Fruit fly (Drosophila melanogaster) whole organism, pupa: ENCODE results near the gene Tim17b1.

ENCODE experiments used
- CG10348 ChIP-seq: fragments of 200-800 bp; sonication (Bioruptor generic); IDR thresholded peaks from 2 replicates; pipeline ENCODE4 v1.3.6; 2022; ENCODE audit warnings: missing biosample characterization, missing genetic modification characterization
- CG12605 ChIP-seq: fragments of 200-800 bp; sonication (Bioruptor generic); IDR thresholded peaks from 2 replicates; pipeline ENCODE4 v1.3.6; 2022; ENCODE audit warnings: missing biosample characterization, missing genetic modification characterization
- CG13204 ChIP-seq: fragments of 200-800 bp; sonication (Bioruptor generic); optimal IDR thresholded peaks from 2 replicates; lab custom pipeline; 2018; ENCODE audit warnings: missing biosample characterization, mild to moderate bottlenecking, missing genetic modification characterization, moderate library complexity
- CG14655 ChIP-seq: fragments of 200-800 bp; sonication (Bioruptor generic); optimal IDR thresholded peaks from 3 replicates; lab custom pipeline; 2017; ENCODE audit warnings: mild to moderate bottlenecking, missing biosample characterization, missing genetic modification reagents, missing genetic modification characterization
- CG15710 ChIP-seq: fragments of 200-800 bp; sonication (Bioruptor generic); optimal IDR thresholded peaks from 2 replicates; lab custom pipeline; 2018; ENCODE audit warnings: missing biosample characterization, mild to moderate bottlenecking, missing genetic modification characterization, moderate library complexity
- CG17806 ChIP-seq: fragments of 200-800 bp; sonication (Bioruptor generic); optimal IDR thresholded peaks from 2 replicates; lab custom pipeline; 2018; ENCODE audit warnings: missing biosample characterization, mild to moderate bottlenecking, missing genetic modification characterization, moderate library complexity
- CG32121 ChIP-seq: fragments of 200-800 bp; sonication (Bioruptor generic); IDR thresholded peaks from 2 replicates; pipeline ENCODE4 v1.3.6; 2022; ENCODE audit warnings: missing biosample characterization, missing genetic modification characterization
- CG34367 ChIP-seq: fragments of 200-800 bp; sonication (Bioruptor generic); optimal IDR thresholded peaks from 2 replicates; lab custom pipeline; 2018; ENCODE audit warnings: missing biosample characterization, mild to moderate bottlenecking, missing genetic modification characterization
- CG4496 ChIP-seq: fragments of 200-800 bp; sonication (Bioruptor generic); IDR thresholded peaks from 3 replicates; pipeline ENCODE4 v1.3.6; 2022; ENCODE audit warnings: missing biosample characterization, missing genetic modification characterization
- CG8159 ChIP-seq: fragments of 200-800 bp; sonication (Bioruptor generic); optimal IDR thresholded peaks from 3 replicates; lab custom pipeline; 2018; ENCODE audit warnings: missing biosample characterization, mild to moderate bottlenecking, missing genetic modification characterization, moderate library complexity
- CG8301 ChIP-seq: fragments of 200-800 bp; sonication (Bioruptor generic); optimal IDR thresholded peaks from 2 replicates; lab custom pipeline; 2018; ENCODE audit warnings: missing biosample characterization, mild to moderate bottlenecking, missing genetic modification characterization
- CG9948 ChIP-seq: fragments of 200-800 bp; sonication (Bioruptor generic); optimal IDR thresholded peaks from 2 replicates; lab custom pipeline; 2018; ENCODE audit warnings: missing biosample characterization, mild to moderate bottlenecking, missing genetic modification characterization, moderate library complexity
- D1 ChIP-seq: fragments of 200-800 bp; sonication (Bioruptor generic); optimal IDR thresholded peaks from 2 replicates; lab custom pipeline; 2018; ENCODE audit warnings: missing biosample characterization, mild to moderate bottlenecking, missing genetic modification characterization, moderate library complexity
- EcR ChIP-seq: fragments of 200-800 bp; sonication (Bioruptor generic); optimal IDR thresholded peaks from 3 replicates; lab custom pipeline; 2019; ENCODE audit warnings: missing biosample characterization, missing genetic modification characterization, mild to moderate bottlenecking, moderate library complexity, missing genetic modification reagents
- Ets98B ChIP-seq: fragments of 200-800 bp; sonication (Bioruptor generic); IDR thresholded peaks from 2 replicates; pipeline ENCODE4 v1.3.6; 2022; ENCODE audit warnings: missing biosample characterization, missing genetic modification characterization
- Pif1A ChIP-seq: fragments of 200-800 bp; sonication (Bioruptor generic); optimal IDR thresholded peaks from 3 replicates; lab custom pipeline; 2016; ENCODE audit warnings: missing biosample characterization, missing genetic modification characterization
- Pif1B ChIP-seq: fragments of 200-800 bp; sonication (Bioruptor generic); optimal IDR thresholded peaks from 3 replicates; lab custom pipeline; 2016; ENCODE audit warnings: missing biosample characterization, missing genetic modification characterization
- Snoo ChIP-seq: fragments of 200-800 bp; sonication (Bioruptor generic); optimal IDR thresholded peaks from 3 replicates; lab custom pipeline; 2017; ENCODE audit warnings: missing biosample characterization, mild to moderate bottlenecking, missing genetic modification characterization, inconsistent platforms
- fd96Ca ChIP-seq: fragments of 200-800 bp; sonication (Bioruptor generic); IDR thresholded peaks from 3 replicates; pipeline ENCODE4 v1.3.6; 2022; ENCODE audit warnings: missing biosample characterization, missing genetic modification characterization
- gl ChIP-seq: fragments of 200-800 bp; sonication (Bioruptor generic); optimal IDR thresholded peaks from 2 replicates; lab custom pipeline; 2018; ENCODE audit warnings: missing biosample characterization, mild to moderate bottlenecking, missing genetic modification characterization
- rn ChIP-seq: fragments of 200-800 bp; sonication (Bioruptor generic); IDR thresholded peaks from 2 replicates; pipeline ENCODE4 v1.3.6; 2022; ENCODE audit warnings: missing biosample characterization, missing genetic modification characterization

Gene Tim17b1

DNA sequence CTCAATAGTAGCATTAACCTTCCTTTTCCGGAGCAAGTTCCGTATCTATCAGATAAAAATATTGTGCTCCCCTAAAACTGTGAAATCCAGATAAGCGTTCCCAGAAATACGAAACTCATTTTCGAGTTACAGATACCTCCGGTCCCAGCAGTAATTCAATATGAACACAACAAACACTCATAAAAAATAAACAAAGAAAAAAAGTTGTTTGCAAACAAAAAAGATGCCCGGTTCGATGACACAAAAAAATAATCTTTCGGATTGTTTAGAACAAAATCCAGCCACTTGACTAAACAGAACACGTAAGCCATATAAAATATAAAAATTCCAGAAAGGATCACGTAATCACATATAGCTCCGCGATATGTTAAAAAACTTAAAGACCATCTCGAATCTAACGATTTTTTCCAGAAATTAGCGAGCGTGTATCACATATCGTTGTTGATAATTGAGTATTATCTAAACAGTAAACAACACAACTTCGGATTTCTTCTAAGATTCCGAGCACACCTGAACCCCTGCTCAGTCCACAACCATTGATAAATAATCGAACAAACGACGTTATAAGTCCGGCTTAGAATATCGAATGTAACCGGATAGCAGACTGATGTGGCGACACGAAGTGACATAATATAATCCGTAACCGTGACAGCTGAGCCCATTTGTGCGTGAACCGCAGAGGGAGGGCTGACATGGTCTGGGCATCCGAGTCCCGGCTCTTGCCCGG lies 19.3 kb downstream of the Tim17b1 start:
- TF ChIP-seq EcR (no peak), D1 (no peak), CG9948 (tag; lab: Kevin White, UChicago) (no peak), gl (no peak), Pif1A (no peak), Ets98B (GFP tag; lab: Robert Waterston, UW) (no peak)
- TF ChIP-seq, all 21 proteins: peak for 0

DNA sequence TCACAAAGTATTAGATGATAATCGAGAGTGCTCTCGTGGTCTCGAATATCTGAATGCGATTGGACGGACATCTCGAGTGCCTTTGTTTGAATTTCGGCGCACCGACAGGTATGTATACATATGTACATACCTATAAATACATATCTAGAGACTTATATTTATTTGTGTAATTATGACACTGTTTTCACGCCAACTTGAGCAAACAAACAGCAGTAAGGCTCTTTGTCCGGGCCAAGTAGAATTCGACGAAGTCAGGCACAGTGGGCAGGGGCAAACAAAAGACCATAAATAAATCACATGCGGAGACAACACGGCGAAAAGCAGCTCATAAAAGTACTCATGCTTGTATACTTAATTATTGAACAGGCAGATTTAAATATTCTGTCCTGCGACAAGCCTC lies 20.7 kb downstream of the Tim17b1 start:
- TF ChIP-seq Pif1A = peak; percentile 0
- TF ChIP-seq D1 = no peak
- TF ChIP-seq Snoo (tag; lab: Kevin White, UChicago) = peak; percentile 4

DNA sequence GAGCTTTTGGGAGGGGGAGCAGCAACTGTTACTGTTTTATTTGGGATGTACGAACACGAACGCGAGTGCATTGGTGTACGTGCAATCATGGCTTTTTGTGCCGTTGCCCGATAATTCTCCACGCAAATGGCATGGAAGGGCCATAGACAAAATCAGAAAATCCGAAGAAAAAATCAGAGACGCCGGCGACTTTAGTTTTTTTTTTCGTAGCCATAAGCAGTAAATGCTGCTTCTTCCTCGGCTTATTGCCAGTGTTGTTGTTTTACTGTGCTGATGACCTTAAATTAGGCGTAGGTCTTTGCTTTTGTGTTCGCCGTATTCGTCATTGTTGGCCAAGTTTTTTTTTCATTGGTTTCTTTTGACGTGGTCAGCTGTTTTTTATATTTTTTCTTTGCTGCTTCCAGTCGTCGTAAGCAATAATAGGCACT lies 22.3 kb downstream of the Tim17b1 start:
- TF ChIP-seq CG8301 (tag; lab: Kevin White, UChicago) = no peak
- TF ChIP-seq CG10348 = no peak
- TF ChIP-seq CG17806 = no peak
- no peak for TF ChIP-seq CG34367 (tag; lab: Kevin White, UChicago)

DNA sequence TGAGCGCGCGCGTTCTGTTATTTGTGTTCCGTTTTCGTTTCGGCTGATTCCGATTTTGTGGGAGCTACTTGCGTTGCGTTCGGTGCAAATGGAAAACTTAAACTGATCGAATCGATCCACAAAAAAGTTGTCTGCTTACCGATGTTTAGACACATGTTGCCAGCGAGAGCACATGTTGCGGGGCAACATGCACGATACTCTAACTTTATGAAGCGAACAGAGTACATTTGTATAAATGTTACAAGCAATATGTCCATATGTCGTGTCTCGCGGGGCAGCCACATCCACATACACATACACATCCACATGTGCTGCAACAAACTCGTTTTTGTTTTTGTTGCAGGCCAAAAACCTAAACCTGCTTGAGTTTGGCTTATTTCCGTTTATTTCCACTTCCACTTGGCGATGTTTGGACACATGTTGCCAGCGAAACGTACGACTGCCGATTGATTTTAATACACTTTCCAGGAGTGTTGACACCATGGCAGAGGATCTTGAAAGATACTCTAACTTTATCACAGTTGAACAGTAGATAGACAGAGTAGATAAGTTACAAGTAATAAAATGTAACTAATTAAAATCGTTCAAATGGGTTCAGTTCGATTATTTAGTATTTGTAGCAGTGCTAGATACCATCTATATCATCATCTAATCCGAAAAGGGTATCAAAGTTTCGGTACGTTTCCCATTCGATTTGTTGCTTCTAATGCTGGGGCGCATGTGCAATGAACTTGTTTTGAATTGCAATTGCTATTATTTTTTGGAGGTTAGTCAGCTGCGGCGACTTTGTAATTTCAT lies 24.0 kb downstream of the Tim17b1 start:
- TF ChIP-seq fd96Ca (GFP tag; lab: Robert Waterston, UW) (no peak), CG17806 (no peak), Ets98B (GFP tag; lab: Robert Waterston, UW) (peak; percentile 58), Pif1A (peak; percentile 20), CG12605 (peak; percentile 15; the same call in 1 of the 2 replicates), EcR (peak; percentile 54), Snoo (tag; lab: Kevin White, UChicago) (peak; percentile 7), CG9948 (tag; lab: Kevin White, UChicago) (no peak), CG14655 (GFP tag; lab: Kevin White, UChicago) (peak; percentile 57), Pif1B (GFP tag; lab: Kevin White, UChicago) (no peak), D1 (no peak), CG15710 (tag; lab: Kevin White, UChicago) (no peak), CG34367 (tag; lab: Kevin White, UChicago) (no peak), CG8159 (tag; lab: Kevin White, UChicago) (no peak), CG10348 (no peak), CG13204 (peak; percentile 7), CG8301 (tag; lab: Kevin White, UChicago) (peak; percentile 67), gl (peak; percentile 27), CG32121 (GFP tag; lab: Robert Waterston, UW) (peak; percentile 59; the same call in 1 of the 2 replicates), CG4496 (GFP tag; lab: Robert Waterston, UW) (peak; percentile 45; the same call in 2 of the 3 replicates), rn (GFP tag; lab: Robert Waterston, UW) (no peak)

DNA sequence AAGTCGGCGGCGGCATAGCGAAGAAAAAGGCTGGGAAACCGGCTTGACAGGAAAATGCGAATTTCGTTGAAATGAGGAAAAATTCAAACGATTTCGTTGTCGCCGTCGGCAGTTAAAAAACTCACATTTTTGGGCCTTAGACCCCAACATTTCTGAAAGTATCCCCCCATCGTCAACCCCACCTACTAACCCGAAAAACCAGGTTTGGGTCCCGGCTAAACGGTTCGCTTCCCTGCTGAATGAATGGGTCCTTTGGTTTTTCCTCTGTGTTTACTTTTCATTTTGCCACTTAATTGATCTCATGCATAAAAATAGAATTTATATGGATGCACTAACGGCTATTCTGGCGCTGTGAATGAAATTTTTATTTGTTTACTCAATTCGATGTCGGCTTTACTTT lies 26.2 kb downstream of the Tim17b1 start:
- no peak for TF ChIP-seq Ets98B (GFP tag; lab: Robert Waterston, UW)
- TF ChIP-seq CG17806 = no peak
- 0 out of 3 replicates have a peak, but pooled peaks have one; percentile 15 for TF ChIP-seq fd96Ca (GFP tag; lab: Robert Waterston, UW)
- no peak for TF ChIP-seq CG13204
- TF ChIP-seq CG12605 = no peak
- no peak for TF ChIP-seq CG10348

DNA sequence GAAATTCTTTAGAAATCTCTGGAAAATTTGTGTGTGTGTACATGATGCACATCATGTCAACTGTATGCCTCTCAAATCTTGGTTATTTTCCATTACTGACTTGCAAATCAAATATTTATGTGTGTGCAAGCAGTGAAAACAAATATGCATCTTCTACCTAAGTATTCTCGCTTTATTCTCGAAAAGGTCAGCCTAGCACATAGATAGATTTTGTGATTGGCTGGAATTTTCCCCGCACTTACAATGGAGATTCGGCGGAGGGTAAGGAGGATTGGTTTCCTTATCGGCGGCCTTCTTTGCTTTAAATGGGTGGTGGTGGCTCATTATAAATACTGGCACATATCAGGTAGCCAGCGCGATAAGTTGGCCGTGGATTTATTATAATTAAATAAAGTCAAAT lies 28.0 kb downstream of the Tim17b1 start:
- TF ChIP-seq Pif1B (GFP tag; lab: Kevin White, UChicago) (no peak), Ets98B (GFP tag; lab: Robert Waterston, UW) (no peak), CG4496 (GFP tag; lab: Robert Waterston, UW) (no peak), Pif1A (no peak), EcR (no peak), Snoo (tag; lab: Kevin White, UChicago) (no peak), gl (no peak), rn (GFP tag; lab: Robert Waterston, UW) (no peak), D1 (no peak), CG14655 (GFP tag; lab: Kevin White, UChicago) (no peak), CG8301 (tag; lab: Kevin White, UChicago) (no peak), CG10348 (no peak), CG9948 (tag; lab: Kevin White, UChicago) (no peak), CG8159 (tag; lab: Kevin White, UChicago) (no peak), CG34367 (tag; lab: Kevin White, UChicago) (no peak)

DNA sequence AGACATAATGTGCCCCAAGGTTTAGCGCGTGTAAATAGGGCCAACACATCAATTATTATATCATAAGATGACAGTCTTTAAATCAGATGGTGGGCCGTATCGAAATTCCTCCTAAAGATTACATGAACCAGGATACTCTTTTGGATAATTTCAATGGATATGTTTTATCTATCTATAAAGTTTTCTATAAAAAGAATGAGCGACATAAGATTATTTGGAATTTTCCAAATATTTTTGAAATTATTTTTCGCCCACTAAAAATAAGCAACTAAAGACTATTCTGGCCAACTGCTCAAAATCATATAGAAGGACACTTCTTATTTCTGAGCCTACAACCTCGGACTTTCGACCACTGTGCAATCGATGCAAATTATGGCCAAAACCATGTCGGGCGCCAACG lies 30.4 kb downstream of the Tim17b1 start:
- TF ChIP-seq CG9948 (tag; lab: Kevin White, UChicago) (peak; percentile 15), CG34367 (tag; lab: Kevin White, UChicago) (no peak), EcR (no peak), CG14655 (GFP tag; lab: Kevin White, UChicago) (peak; percentile 42), CG12605 (no peak), rn (GFP tag; lab: Robert Waterston, UW) (no peak), Ets98B (GFP tag; lab: Robert Waterston, UW) (0 out of 2 replicates have a peak, but pooled peaks have one; percentile 21), CG8159 (tag; lab: Kevin White, UChicago) (peak; percentile 43), CG10348 (no peak), CG13204 (no peak), Pif1B (GFP tag; lab: Kevin White, UChicago) (no peak), gl (no peak), Pif1A (peak; percentile 32), CG15710 (tag; lab: Kevin White, UChicago) (peak; percentile 19), CG8301 (tag; lab: Kevin White, UChicago) (peak; percentile 21), CG17806 (peak; percentile 22), CG4496 (GFP tag; lab: Robert Waterston, UW) (no peak), Snoo (tag; lab: Kevin White, UChicago) (no peak), CG32121 (GFP tag; lab: Robert Waterston, UW) (no peak)
